Fruit fly (Drosophila melanogaster) whole organism, embryonic: ENCODE results near the gene CG34008.
A peak's percentile ranks its signal among the peaks of the same experiment; 100 is the strongest.

Experiments used
- Atf6 ChIP-seq: fragments of 200-800 bp; sonication (Bioruptor generic); IDR thresholded peaks from 2 replicates; pipeline ENCODE4 v1.3.6; 2022; ENCODE audit warnings: missing biosample characterization, missing genetic modification characterization
- Awh ChIP-seq: fragments of 200-800 bp; sonication (Bioruptor generic); IDR thresholded peaks from 2 replicates; pipeline ENCODE4, ENCODE4 v1.3.6; 2022; ENCODE audit warnings: missing biosample characterization, missing genetic modification characterization
- B-H2 ChIP-seq: fragments of 200-800 bp; sonication (Bioruptor generic); optimal IDR thresholded peaks from 2 replicates; lab custom pipeline; 2018; ENCODE audit warnings: missing biosample characterization, mild to moderate bottlenecking, missing genetic modification characterization
- CG10462 ChIP-seq: fragments of 200-800 bp; sonication (Bioruptor generic); optimal IDR thresholded peaks from 2 replicates; lab custom pipeline; 2016; ENCODE audit warnings: missing biosample characterization, missing genetic modification characterization
- CG11695 ChIP-seq: fragments of 200-800 bp; sonication (Bioruptor generic); IDR thresholded peaks from 3 replicates; pipeline ENCODE4 v1.3.6; 2022; ENCODE audit warnings: missing biosample characterization, missing genetic modification characterization
- CG11696 ChIP-seq: fragments of 200-800 bp; sonication (Bioruptor generic); IDR thresholded peaks from 2 replicates; pipeline ENCODE4 v1.3.6; 2022; ENCODE audit warnings: missing biosample characterization, missing genetic modification characterization
- CG13624 ChIP-seq: fragments of 200-800 bp; sonication (Bioruptor generic); optimal IDR thresholded peaks from 2 replicates; lab custom pipeline; 2016; ENCODE audit warnings: missing biosample characterization, missing genetic modification characterization
- CG14710 ChIP-seq: fragments of 200-800 bp; sonication (Bioruptor generic); optimal IDR thresholded peaks from 3 replicates; lab custom pipeline; 2019; ENCODE audit warnings: missing biosample characterization, mild to moderate bottlenecking, missing genetic modification characterization, moderate library complexity
- CG15011 ChIP-seq: fragments of 200-800 bp; sonication (Bioruptor generic); optimal IDR thresholded peaks from 3 replicates; lab custom pipeline; 2018; ENCODE audit warnings: missing biosample characterization, mild to moderate bottlenecking, missing genetic modification characterization
- CG15696 ChIP-seq: fragments of 200-800 bp; sonication (Bioruptor generic); optimal IDR thresholded peaks from 2 replicates; lab custom pipeline; 2019; ENCODE audit warnings: missing biosample characterization, mild to moderate bottlenecking, missing genetic modification characterization, moderate library complexity
- CG1603 ChIP-seq: fragments of 200-800 bp; sonication (Bioruptor generic); optimal IDR thresholded peaks from 2 replicates; lab custom pipeline; 2019; ENCODE audit warnings: missing biosample characterization, mild to moderate bottlenecking, missing genetic modification characterization, moderate library complexity
- CG17385 ChIP-seq: fragments of 200-800 bp; sonication (Bioruptor generic); optimal IDR thresholded peaks from 3 replicates; lab custom pipeline; 2018; ENCODE audit warnings: missing biosample characterization, mild to moderate bottlenecking, missing genetic modification characterization
- CG17612 ChIP-seq: fragments of 200-800 bp; sonication (Bioruptor generic); IDR thresholded peaks from 2 replicates; pipeline ENCODE4 v1.3.6; 2022; ENCODE audit warnings: missing biosample characterization, missing genetic modification characterization
- CG17912 ChIP-seq: fragments of 200-800 bp; sonication (Bioruptor generic); optimal IDR thresholded peaks from 2 replicates; lab custom pipeline; 2018; ENCODE audit warnings: missing biosample characterization, mild to moderate bottlenecking, missing genetic modification characterization
- CG18599 ChIP-seq: fragments of 200-800 bp; sonication (Bioruptor generic); optimal IDR thresholded peaks from 3 replicates; lab custom pipeline; 2017; ENCODE audit warnings: missing biosample characterization, missing genetic modification characterization, mild to moderate bottlenecking, moderate library complexity, missing genetic modification reagents
- CG2678 ChIP-seq: fragments of 200-800 bp; sonication (Bioruptor generic); optimal IDR thresholded peaks from 3 replicates; lab custom pipeline; 2019; ENCODE audit warnings: missing biosample characterization, mild to moderate bottlenecking, missing genetic modification characterization, moderate library complexity
- CG31365 ChIP-seq: fragments of 200-800 bp; sonication (Bioruptor generic); optimal IDR thresholded peaks from 2 replicates; lab custom pipeline; 2018; ENCODE audit warnings: missing biosample characterization, mild to moderate bottlenecking, missing genetic modification characterization
- CG4617 ChIP-seq: fragments of 200-800 bp; sonication (Bioruptor generic); optimal IDR thresholded peaks from 3 replicates; lab custom pipeline; 2016; ENCODE audit warnings: missing biosample characterization, missing genetic modification characterization, borderline replicate concordance
- CG6683 ChIP-seq: fragments of 200-800 bp; sonication (Bioruptor generic); optimal IDR thresholded peaks from 2 replicates; lab custom pipeline; 2017; ENCODE audit warnings: missing biosample characterization, mild to moderate bottlenecking, missing genetic modification characterization, missing genetic modification reagents
- CG6765 ChIP-seq: fragments of 200-800 bp; sonication (Bioruptor generic); optimal IDR thresholded peaks from 3 replicates; lab custom pipeline; 2017; ENCODE audit warnings: missing biosample characterization, mild to moderate bottlenecking, missing genetic modification characterization
- CG8765 ChIP-seq: fragments of 200-800 bp; sonication (Bioruptor generic); IDR thresholded peaks from 2 replicates; pipeline ENCODE4 v1.3.6; 2022; ENCODE audit warnings: missing biosample characterization, missing genetic modification characterization
- CG8944 ChIP-seq: fragments of 200-800 bp; sonication (Bioruptor generic); optimal IDR thresholded peaks from 3 replicates; lab custom pipeline; 2016; ENCODE audit warnings: missing biosample characterization, missing genetic modification characterization
- CG9609 ChIP-seq: fragments of 200-800 bp; sonication (Bioruptor generic); optimal IDR thresholded peaks from 3 replicates; lab custom pipeline; 2016; ENCODE audit warnings: missing biosample characterization, missing genetic modification characterization
- CoRest ChIP-seq: fragments of 200-800 bp; sonication (Bioruptor generic); optimal IDR thresholded peaks from 3 replicates; lab custom pipeline; 2018; ENCODE audit warnings: missing biosample characterization, mild to moderate bottlenecking, missing genetic modification characterization, moderate library complexity
- E2f2 ChIP-seq: fragments of 200-800 bp; sonication (Bioruptor generic); IDR thresholded peaks from 2 replicates; pipeline ENCODE4 v1.3.6; 2022; ENCODE audit warnings: missing biosample characterization, missing genetic modification characterization
- ERR ChIP-seq: fragments of 200-800 bp; sonication (Bioruptor generic); optimal IDR thresholded peaks from 2 replicates; lab custom pipeline; 2016; ENCODE audit warnings: missing biosample characterization, missing genetic modification characterization
- GATAe ChIP-seq: fragments of 200-800 bp; sonication (Bioruptor generic); conservative IDR thresholded peaks from 2 replicates; pipeline ENCODE4 v1.3.6; 2022; ENCODE audit warnings: missing biosample characterization, missing genetic modification characterization
- HHEX ChIP-seq: fragments of 200-800 bp; sonication (Bioruptor generic); optimal IDR thresholded peaks from 3 replicates; lab custom pipeline; 2017; ENCODE audit warnings: missing biosample characterization, mild to moderate bottlenecking, missing genetic modification characterization, missing genetic modification reagents
- Kr ChIP-seq: fragments of 200-800 bp; sonication (Bioruptor generic); optimal IDR thresholded peaks from 2 replicates; lab custom pipeline; 2017; ENCODE audit warnings: missing biosample characterization, mild to moderate bottlenecking, missing genetic modification characterization
- Mad ChIP-seq: fragments of 200-800 bp; sonication (Bioruptor generic); optimal IDR thresholded peaks from 2 replicates; lab custom pipeline; 2016; ENCODE audit warnings: missing biosample characterization, missing genetic modification characterization
- Mrtf ChIP-seq: fragments of 200-800 bp; sonication (Bioruptor generic); IDR thresholded peaks from 3 replicates; pipeline ENCODE4 v1.3.6; 2022; ENCODE audit warnings: missing biosample characterization, missing genetic modification characterization
- NC2α ChIP-seq: fragments of 200-800 bp; sonication (Bioruptor generic); optimal IDR thresholded peaks from 2 replicates; lab custom pipeline; 2016; ENCODE audit warnings: missing biosample characterization, missing genetic modification characterization
- NC2β ChIP-seq: fragments of 200-800 bp; sonication (Bioruptor generic); optimal IDR thresholded peaks from 2 replicates; lab custom pipeline; 2016; ENCODE audit warnings: missing biosample characterization, missing genetic modification characterization
- Scr ChIP-seq: fragments of 200-800 bp; sonication (Bioruptor generic); IDR thresholded peaks from 2 replicates; pipeline ENCODE4 v1.3.6; 2022; ENCODE audit warnings: missing biosample characterization, missing genetic modification characterization; ENCODE audit not compliant: partially characterized antibody
- Sry-β ChIP-seq: fragments of 200-800 bp; sonication (Bioruptor generic); optimal IDR thresholded peaks from 2 replicates; lab custom pipeline; 2018; ENCODE audit warnings: missing biosample characterization, mild to moderate bottlenecking, missing genetic modification characterization, moderate library complexity
- ase ChIP-seq: fragments of 200-800 bp; sonication (Bioruptor generic); IDR thresholded peaks from 3 replicates; pipeline ENCODE4 v1.3.6; 2022; ENCODE audit warnings: missing biosample characterization, missing genetic modification characterization
- bab2 ChIP-seq: fragments of 200-800 bp; sonication (Bioruptor generic); optimal IDR thresholded peaks from 2 replicates; lab custom pipeline; 2016; ENCODE audit warnings: missing biosample characterization, missing genetic modification characterization
- br ChIP-seq: fragments of >200 bp; optimal IDR thresholded peaks from 2 replicates; lab custom pipeline; 2017
- chm ChIP-seq: fragments of 200-800 bp; sonication (Bioruptor generic); IDR thresholded peaks from 2 replicates; pipeline ENCODE4 v1.3.6; 2022; ENCODE audit warnings: missing biosample characterization, missing genetic modification characterization
- ewg ChIP-seq: fragments of 200-800 bp; sonication (Bioruptor generic); optimal IDR thresholded peaks from 3 replicates; lab custom pipeline; 2017; ENCODE audit warnings: mild to moderate bottlenecking, missing biosample characterization, missing genetic modification reagents, missing genetic modification characterization
- fru ChIP-seq: fragments of >200 bp; optimal IDR thresholded peaks from 2 replicates; lab custom pipeline; 2017
- fu2 ChIP-seq: fragments of 200-800 bp; sonication (Bioruptor generic); optimal IDR thresholded peaks from 2 replicates; lab custom pipeline; 2016; ENCODE audit warnings: missing biosample characterization, missing genetic modification characterization
- gsb-n ChIP-seq: fragments of 200-800 bp; sonication (Bioruptor generic); optimal IDR thresholded peaks from 3 replicates; lab custom pipeline; 2018; ENCODE audit warnings: missing biosample characterization, mild to moderate bottlenecking, missing genetic modification characterization
- hbn ChIP-seq: fragments of 200-800 bp; sonication (Bioruptor generic); IDR thresholded peaks from 2 replicates; pipeline ENCODE4 v1.3.6; 2022; ENCODE audit warnings: missing biosample characterization, missing genetic modification characterization; ENCODE audit not compliant: partially characterized antibody
- nom ChIP-seq: fragments of 200-800 bp; sonication (Bioruptor generic); optimal IDR thresholded peaks from 2 replicates; lab custom pipeline; 2017; ENCODE audit warnings: missing biosample characterization, missing genetic modification characterization, mild to moderate bottlenecking, moderate library complexity, missing genetic modification reagents
- pita ChIP-seq: fragments of 200-800 bp; sonication (Bioruptor generic); optimal IDR thresholded peaks from 2 replicates; lab custom pipeline; 2017; ENCODE audit warnings: missing biosample characterization, mild to moderate bottlenecking, missing genetic modification characterization
- psq ChIP-seq: fragments of 200-800 bp; sonication (Bioruptor generic); optimal IDR thresholded peaks from 2 replicates; lab custom pipeline; 2017; ENCODE audit warnings: missing biosample characterization, missing genetic modification characterization
- pzg ChIP-seq: fragments of 200-800 bp; sonication (Bioruptor generic); optimal IDR thresholded peaks from 3 replicates; lab custom pipeline; 2018; ENCODE audit warnings: missing biosample characterization, mild to moderate bottlenecking, missing genetic modification characterization, moderate library complexity
- sim ChIP-seq: fragments of 200-800 bp; sonication (Bioruptor generic); IDR thresholded peaks from 2 replicates; pipeline ENCODE4 v1.3.6; 2022; ENCODE audit warnings: missing biosample characterization, missing genetic modification characterization
- sr ChIP-seq: fragments of 200-800 bp; sonication (Bioruptor generic); IDR thresholded peaks from 3 replicates; pipeline ENCODE4 v1.3.6; 2022; ENCODE audit warnings: missing biosample characterization, missing genetic modification characterization
- ssp ChIP-seq: fragments of 200-800 bp; sonication (Bioruptor generic); IDR thresholded peaks from 2 replicates; pipeline ENCODE4 v1.3.6; 2022; ENCODE audit warnings: missing biosample characterization, missing genetic modification characterization
- sug ChIP-seq: fragments of 200-800 bp; optimal IDR thresholded peaks from 2 replicates; lab custom pipeline; 2019; ENCODE audit warnings: missing biosample characterization, mild to moderate bottlenecking, missing genetic modification characterization, moderate library complexity
- tin ChIP-seq: fragments of 200-800 bp; sonication (Bioruptor generic); optimal IDR thresholded peaks from 3 replicates; lab custom pipeline; 2016; ENCODE audit warnings: missing biosample characterization, missing genetic modification characterization

The CG34008 gene

DNA sequence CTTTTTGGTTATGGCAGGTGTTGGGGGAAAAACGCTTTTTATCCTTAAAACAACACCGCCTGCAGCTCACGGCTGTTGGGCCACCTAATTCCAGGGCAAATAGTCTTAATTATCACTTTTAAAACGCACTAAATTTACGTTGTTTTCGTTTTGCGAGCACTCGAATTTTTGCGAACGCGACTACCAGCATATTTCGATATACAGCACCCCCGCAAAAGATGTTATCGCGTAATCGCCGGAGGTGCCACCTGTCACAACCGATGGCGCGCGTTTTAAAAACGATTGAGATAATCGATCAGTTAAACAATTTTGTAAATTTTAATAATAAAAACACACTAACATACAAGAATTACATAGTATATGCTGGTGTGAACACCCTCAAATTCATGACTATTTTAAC, 29.2 kb downstream of the CG34008 start, which contains the start of gene Stat92E (continued):
- no peak for TF ChIP-seq hbn (GFP tag; lab: Robert Waterston, UW)
- no peak for TF ChIP-seq CG31365 (tag; lab: Kevin White, UChicago)
- TF ChIP-seq Mad (GFP tag; lab: Kevin White, UChicago), result no peak
- no peak for TF ChIP-seq fu2 (GFP tag; lab: Kevin White, UChicago)
- TF ChIP-seq fru, result no peak
- TF ChIP-seq CG8944 (GFP tag; lab: Kevin White, UChicago), result no peak
- TF ChIP-seq HHEX (GFP tag; lab: Kevin White, UChicago), result no peak
- TF ChIP-seq CG17912 (GFP tag; lab: Kevin White, UChicago), result no peak
- TF ChIP-seq tin, result no peak
- TF ChIP-seq CG4617, result peak; percentile 42
- TF ChIP-seq ERR, result no peak
- no peak for TF ChIP-seq sim (GFP tag; lab: Robert Waterston, UW)
- no peak for TF ChIP-seq ewg (GFP tag; lab: Kevin White, UChicago)
- no peak for TF ChIP-seq CG8765 (GFP tag; lab: Robert Waterston, UW)
- TF ChIP-seq ssp (GFP tag; lab: Robert Waterston, UW), result no peak
- TF ChIP-seq chm (GFP tag; lab: Robert Waterston, UW), result no peak
- TF ChIP-seq Awh (GFP tag; lab: Robert Waterston, UW), result no peak
- no peak for TF ChIP-seq CG15696 (tag; lab: Kevin White, UChicago)
- TF ChIP-seq Atf6 (GFP tag; lab: Robert Waterston, UW), result no peak
- no peak for TF ChIP-seq NC2β
- TF ChIP-seq CG6683 (GFP tag; lab: Kevin White, UChicago), result no peak
- TF ChIP-seq GATAe (GFP tag; lab: Robert Waterston, UW), result no peak
- TF ChIP-seq br, result no peak
- no peak for TF ChIP-seq CG15011 (GFP tag; lab: Kevin White, UChicago)
- peak; percentile 64 for TF ChIP-seq pzg (GFP tag; lab: Kevin White, UChicago)
- no peak for TF ChIP-seq CG17385 (GFP tag; lab: Kevin White, UChicago)
- TF ChIP-seq pita (GFP tag; lab: Kevin White, UChicago), result no peak
- no peak for TF ChIP-seq Sry-β (GFP tag; lab: Kevin White, UChicago)
- TF ChIP-seq B-H2 (GFP tag; lab: Kevin White, UChicago), result no peak
- TF ChIP-seq CG10462, result no peak
- TF ChIP-seq CG2678 (tag; lab: Kevin White, UChicago), result no peak
- TF ChIP-seq CG11696, result no peak
- TF ChIP-seq CG18599 (GFP tag; lab: Kevin White, UChicago), result no peak
- no peak for TF ChIP-seq nom (GFP tag; lab: Kevin White, UChicago)
- TF ChIP-seq CG6765 (GFP tag; lab: Kevin White, UChicago), result no peak
- TF ChIP-seq CG17612 (GFP tag; lab: Robert Waterston, UW), result no peak
- no peak for TF ChIP-seq Kr (GFP tag; lab: Kevin White, UChicago)
- no peak for TF ChIP-seq psq (GFP tag; lab: Kevin White, UChicago)
- TF ChIP-seq Scr, result peak; percentile 37; the same call in 1 of the 2 replicates
- no peak for TF ChIP-seq NC2α (GFP tag; lab: Kevin White, UChicago)
- TF ChIP-seq sug (tag; lab: Kevin White, UChicago), result peak; percentile 90
- no peak for TF ChIP-seq ase (GFP tag; lab: Robert Waterston, UW)
- no peak for TF ChIP-seq CG11695
- TF ChIP-seq CG13624 (GFP tag; lab: Kevin White, UChicago), result no peak
- TF ChIP-seq CG14710 (tag; lab: Kevin White, UChicago), result no peak
- no peak for TF ChIP-seq gsb-n (tag; lab: Kevin White, UChicago)
- TF ChIP-seq Mrtf (GFP tag; lab: Robert Waterston, UW), result no peak
- no peak for TF ChIP-seq CG9609 (GFP tag; lab: Kevin White, UChicago)
- TF ChIP-seq sr (GFP tag; lab: Robert Waterston, UW), result 0 out of 3 replicates have a peak, but pooled peaks have one; percentile 51
- no peak for TF ChIP-seq CoRest (tag; lab: Kevin White, UChicago)
- no peak for TF ChIP-seq bab2 (GFP tag; lab: Kevin White, UChicago)
- TF ChIP-seq E2f2 (GFP tag; lab: Robert Waterston, UW), result peak; percentile 96
- peak; percentile 28 for TF ChIP-seq CG1603 (tag; lab: Kevin White, UChicago)
